Fruit fly (Drosophila melanogaster): ENCODE results near the gene retm.

DNA sequence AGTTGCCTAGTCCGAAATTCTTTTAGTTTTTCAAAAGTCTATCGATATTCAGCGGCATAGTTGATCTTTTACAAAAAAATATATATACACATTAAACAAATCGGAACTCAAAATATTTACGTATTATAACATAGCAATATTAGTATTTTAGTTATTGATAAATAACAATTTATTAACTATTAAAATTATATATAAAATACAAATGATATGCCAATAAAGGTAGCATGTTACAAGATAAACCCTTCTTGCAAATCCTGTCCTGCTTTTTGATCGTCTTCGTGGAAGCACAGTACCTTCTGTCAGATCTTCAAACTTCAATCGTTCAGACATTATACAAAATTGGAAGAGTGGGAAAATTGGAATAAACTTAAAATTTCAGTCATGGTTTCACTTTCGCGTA is 41.0 kb upstream of the retm start, which contains the start of gene CG9550:
- no peak for TF ChIP-seq Pif1B (GFP tag; optimal IDR thresholded peaks at IDR 0.05)
- TF ChIP-seq CG8159 (tag; optimal IDR thresholded peaks at IDR 0.05), result no peak
- TF ChIP-seq CG10348 (GFP tag; IDR thresholded peaks at IDR 0.05), result no peak
- TF ChIP-seq CG34367 (tag; optimal IDR thresholded peaks at IDR 0.05), result no peak
- no peak for TF ChIP-seq fd96Ca (GFP tag; IDR thresholded peaks at IDR 0.05)
- TF ChIP-seq D1 (tag; optimal IDR thresholded peaks at IDR 0.05), result no peak
- no peak for TF ChIP-seq EcR (GFP tag; optimal IDR thresholded peaks at IDR 0.05)
- TF ChIP-seq CG12605 (GFP tag; IDR thresholded peaks at IDR 0.05), result no peak
- TF ChIP-seq Ets98B (GFP tag; IDR thresholded peaks at IDR 0.05), result no peak
- no peak for TF ChIP-seq CG17806 (tag; optimal IDR thresholded peaks at IDR 0.05)
- no peak for TF ChIP-seq rn (GFP tag; IDR thresholded peaks at IDR 0.05)
